ENCODE assay signal across 2 fruit fly cellular contexts in genomic region chrX:23007399-23007798, dm6.
TF ChIP-seq lines count a peak whose summit lies in the region.

No protein-coding gene starts in this region.

TF ChIP-seq in whole organism, embryonic, 481 proteins besides CTCF, POLR2A, EP300 and RAD21 (continued from another document and continues in another):
- TF ChIP-seq Dp (GFP tag; optimal IDR thresholded peaks at IDR 0.05; lab: Kevin White, UChicago) (peak; percentile 36), NK7.1 (GFP tag; optimal IDR thresholded peaks at IDR 0.05; lab: Kevin White, UChicago) (no peak), chn (GFP tag; optimal IDR thresholded peaks at IDR 0.05; lab: Kevin White, UChicago) (no peak), Antp (GFP tag; optimal IDR thresholded peaks at IDR 0.05; lab: Kevin White, UChicago) (no peak), vnd (GFP tag; IDR thresholded peaks at IDR 0.05; lab: Robert Waterston, UW; ENCODE audit: partially characterized antibody) (peak; percentile 98), CG13287 (GFP tag; IDR thresholded peaks at IDR 0.05; lab: Robert Waterston, UW; ENCODE audit: partially characterized antibody) (peak; percentile 94), sna (GFP tag; IDR thresholded peaks at IDR 0.05; lab: Robert Waterston, UW; ENCODE audit: partially characterized antibody) (peak; percentile 90), dati (GFP tag; IDR thresholded peaks at IDR 0.05; lab: Robert Waterston, UW) (no peak), CG34422 (GFP tag; IDR thresholded peaks at IDR 0.05; lab: Robert Waterston, UW) (no peak), Xrp1 (GFP tag; IDR thresholded peaks at IDR 0.05; lab: Robert Waterston, UW) (0 out of 2 replicates have a peak, but pooled peaks have one; percentile 22), Abd-B (GFP tag; optimal IDR thresholded peaks at IDR 0.05; lab: Kevin White, UChicago) (peak; percentile 16), danr (GFP tag; IDR thresholded peaks at IDR 0.05; lab: Robert Waterston, UW) (no peak), Sin3A (optimal IDR thresholded peaks at IDR 0.05; lab: Kevin White, UChicago) (no peak), CG2120 (GFP tag; optimal IDR thresholded peaks at IDR 0.05; lab: Kevin White, UChicago) (peak; percentile 0), CG17829 (tag; optimal IDR thresholded peaks at IDR 0.05; lab: Kevin White, UChicago) (peak; percentile 27), Deaf1 (tag; optimal IDR thresholded peaks at IDR 0.05; lab: Kevin White, UChicago) (no peak), HmgD (GFP tag; optimal IDR thresholded peaks at IDR 0.05; lab: Kevin White, UChicago) (peak; percentile 27), Stat92E (GFP tag; optimal IDR thresholded peaks at IDR 0.05; lab: Kevin White, UChicago) (no peak), sr (GFP tag; IDR thresholded peaks at IDR 0.05; lab: Robert Waterston, UW) (no peak), br (optimal IDR thresholded peaks at IDR 0.05; lab: Kevin White, UChicago) (no peak), CG30020 (tag; optimal IDR thresholded peaks at IDR 0.05; lab: Kevin White, UChicago) (peak; percentile 43), CG10431 (GFP tag; optimal IDR thresholded peaks at IDR 0.05; lab: Kevin White, UChicago) (no peak), ATbp (GFP tag; optimal IDR thresholded peaks at IDR 0.05; lab: Kevin White, UChicago) (no peak), CG5245 (GFP tag; optimal IDR thresholded peaks at IDR 0.05; lab: Kevin White, UChicago) (no peak), NFAT (GFP tag; IDR thresholded peaks at IDR 0.05; lab: Robert Waterston, UW) (no peak; the same call in 1 of the 2 replicates), CG16815 (GFP tag; optimal IDR thresholded peaks at IDR 0.05; lab: Kevin White, UChicago) (no peak), CG7745 (tag; optimal IDR thresholded peaks at IDR 0.05; lab: Kevin White, UChicago) (no peak), CG14710 (tag; optimal IDR thresholded peaks at IDR 0.05; lab: Kevin White, UChicago) (peak; percentile 59), yki (optimal IDR thresholded peaks at IDR 0.05; lab: Kevin White, UChicago) (no peak), wek (GFP tag; optimal IDR thresholded peaks at IDR 0.05; lab: Kevin White, UChicago) (no peak), Asciz (GFP tag; optimal IDR thresholded peaks at IDR 0.05; lab: Kevin White, UChicago) (no peak), hbn (GFP tag; IDR thresholded peaks at IDR 0.05; lab: Robert Waterston, UW; ENCODE audit: partially characterized antibody) (peak; percentile 96), CG4730 (GFP tag; IDR thresholded peaks at IDR 0.05; lab: Robert Waterston, UW) (no peak), CG6689 (GFP tag; IDR thresholded peaks at IDR 0.05; lab: Robert Waterston, UW) (0 out of 2 replicates have a peak, but pooled peaks have one; percentile 37), Side (GFP tag; optimal IDR thresholded peaks at IDR 0.05; lab: Kevin White, UChicago) (no peak), Pdp1 (GFP tag; optimal IDR thresholded peaks at IDR 0.05; lab: Kevin White, UChicago) (peak in 1 of 2 experiments; percentile 13), Gug (GFP tag; IDR thresholded peaks at IDR 0.05; lab: Robert Waterston, UW) (no peak; the same call in 3 of the 4 replicates), CG32772 (GFP tag; IDR thresholded peaks at IDR 0.05; lab: Robert Waterston, UW) (no peak), ro (GFP tag; IDR thresholded peaks at IDR 0.05; lab: Robert Waterston, UW) (no peak), eyg (GFP tag; optimal IDR thresholded peaks at IDR 0.05; lab: Kevin White, UChicago) (no peak), CG8290 (GFP tag; optimal IDR thresholded peaks at IDR 0.05; lab: Kevin White, UChicago) (peak; percentile 30), CG8290 (tag; optimal IDR thresholded peaks at IDR 0.05; lab: Kevin White, UChicago) (peak in 1 of 2 experiments; percentile 60), NC2β (GFP tag; optimal IDR thresholded peaks at IDR 0.05; lab: Kevin White, UChicago) (no peak), sc (optimal IDR thresholded peaks at IDR 0.05; lab: Kevin White, UChicago) (no peak), sc (GFP tag; optimal IDR thresholded peaks at IDR 0.05; lab: Kevin White, UChicago) (no peak), gcm (GFP tag; optimal IDR thresholded peaks at IDR 0.05; lab: Kevin White, UChicago) (no peak), CG31224 (GFP tag; IDR thresholded peaks at IDR 0.05; lab: Robert Waterston, UW) (no peak), Lhr (GFP tag; optimal IDR thresholded peaks at IDR 0.05; lab: Kevin White, UChicago) (no peak), Lim3 (GFP tag; IDR thresholded peaks at IDR 0.05; lab: Robert Waterston, UW) (no peak), Lpt (GFP tag; optimal IDR thresholded peaks at IDR 0.05; lab: Kevin White, UChicago) (no peak), CG4404 (GFP tag; IDR thresholded peaks at IDR 0.05; lab: Robert Waterston, UW) (no peak), emc (GFP tag; optimal IDR thresholded peaks at IDR 0.05; lab: Kevin White, UChicago) (no peak), jing (GFP tag; optimal IDR thresholded peaks at IDR 0.05; lab: Kevin White, UChicago) (no peak), CG14965 (GFP tag; optimal IDR thresholded peaks at IDR 0.05; lab: Kevin White, UChicago; ENCODE audit: borderline replicate concordance) (no peak), Eip74EF (GFP tag; optimal IDR thresholded peaks at IDR 0.05; lab: Kevin White, UChicago) (no peak), Tbp (GFP tag; optimal IDR thresholded peaks at IDR 0.05; lab: Kevin White, UChicago) (no peak), CG34224 (GFP tag; IDR thresholded peaks at IDR 0.05; lab: Robert Waterston, UW; ENCODE audit: partially characterized antibody) (peak; percentile 96), gfzf (GFP tag; optimal IDR thresholded peaks at IDR 0.05; lab: Kevin White, UChicago) (peak; percentile 33), tll (GFP tag; optimal IDR thresholded peaks at IDR 0.05; lab: Kevin White, UChicago) (no peak), al (GFP tag; IDR thresholded peaks at IDR 0.05; lab: Robert Waterston, UW) (0 out of 2 replicates have a peak, but pooled peaks have one; percentile 33), kay (GFP tag; optimal IDR thresholded peaks at IDR 0.05; lab: Kevin White, UChicago) (no peak), CG4282 (GFP tag; optimal IDR thresholded peaks at IDR 0.05; lab: Kevin White, UChicago) (no peak), YL-1 (GFP tag; optimal IDR thresholded peaks at IDR 0.05; lab: Kevin White, UChicago) (peak; percentile 5), CG7963 (GFP tag; IDR thresholded peaks at IDR 0.05; lab: Robert Waterston, UW; ENCODE audit: partially characterized antibody) (peak; percentile 97), Atf-2 (GFP tag; optimal IDR thresholded peaks at IDR 0.05; lab: Kevin White, UChicago) (no peak), Hr3 (GFP tag; optimal IDR thresholded peaks at IDR 0.05; lab: Kevin White, UChicago) (no peak), CG18011 (GFP tag; optimal IDR thresholded peaks at IDR 0.05; lab: Kevin White, UChicago) (no peak)

TF ChIP-seq in whole organism, prepupa, 60 proteins besides CTCF, POLR2A, EP300 and RAD21 (continued from another document):
- TF ChIP-seq CG6792 (GFP tag; optimal IDR thresholded peaks at IDR 0.05; lab: Kevin White, UChicago) (no peak), Ets21C (GFP tag; optimal IDR thresholded peaks at IDR 0.05; lab: Kevin White, UChicago) (no peak), CG16779 (tag; optimal IDR thresholded peaks at IDR 0.05; lab: Kevin White, UChicago) (no peak), CG6854 (GFP tag; optimal IDR thresholded peaks at IDR 0.05; lab: Kevin White, UChicago) (no peak), CG6276 (GFP tag; optimal IDR thresholded peaks at IDR 0.05; lab: Kevin White, UChicago) (no peak), CG15336 (GFP tag; IDR thresholded peaks at IDR 0.05; lab: Robert Waterston, UW) (0 out of 2 replicates have a peak, but pooled peaks have one; percentile 10), CG10631 (GFP tag; optimal IDR thresholded peaks at IDR 0.05; lab: Kevin White, UChicago) (peak; percentile 2), Hr4 (GFP tag; optimal IDR thresholded peaks at IDR 0.05; lab: Kevin White, UChicago) (peak; percentile 20), Eip93F (GFP tag; optimal IDR thresholded peaks at IDR 0.05; lab: Kevin White, UChicago) (no peak), Sox102F (GFP tag; optimal IDR thresholded peaks at IDR 0.05; lab: Kevin White, UChicago) (peak; percentile 11), CG10669 (GFP tag; optimal IDR thresholded peaks at IDR 0.05; lab: Kevin White, UChicago) (no peak), vri (GFP tag; optimal IDR thresholded peaks at IDR 0.05; lab: Kevin White, UChicago) (no peak), fd59A (GFP tag; optimal IDR thresholded peaks at IDR 0.05; lab: Kevin White, UChicago) (no peak)
TF ChIP-seq in whole organism, prepupa: peak in this region for 6.
